Worm (Caenorhabditis elegans) whole organism, L4 larva: ENCODE results near the gene sdn-1.

ENCODE experiments used
- F37D6.2 ChIP-seq: sonication (generic microtip); optimal IDR thresholded peaks from 2 replicates; lab custom pipeline; 2016; ENCODE audit warnings: mild to moderate bottlenecking, missing genetic modification characterization, missing compliant biosample characterization
- Y5F2A.4 ChIP-seq: fragments of 200-800 bp; sonication (Bioruptor generic); optimal IDR thresholded peaks from 2 replicates; lab custom pipeline; 2018; ENCODE audit warnings: mild to moderate bottlenecking, missing genetic modification characterization, missing compliant biosample characterization
- aha-1 ChIP-seq: fragments of 150-350 bp; peaks from one replicate; lab custom pipeline; 2014; ENCODE audit warnings: missing biosample characterization, missing genetic modification characterization
- ceh-44 ChIP-seq: fragments of 200-800 bp; sonication (Bioruptor generic); IDR thresholded peaks from 2 replicates; pipeline ENCODE4 v1.3.6; 2022; ENCODE audit warnings: missing genetic modification reagents, missing genetic modification characterization, missing compliant biosample characterization
- ceh-62 ChIP-seq: sonication (generic microtip); optimal IDR thresholded peaks from 2 replicates; lab custom pipeline; 2017; ENCODE audit warnings: missing biosample characterization, missing genetic modification characterization
- ceh-82 ChIP-seq: sonication (generic microtip); optimal IDR thresholded peaks from 2 replicates; lab custom pipeline; 2017; ENCODE audit warnings: missing biosample characterization, missing genetic modification characterization
- cey-2 ChIP-seq: sonication (generic microtip); optimal IDR thresholded peaks from 3 replicates; lab custom pipeline; 2017; ENCODE audit warnings: missing genetic modification characterization, mild to moderate bottlenecking, missing compliant biosample characterization, antibody characterized with exemption, borderline replicate concordance; ENCODE audit not compliant: insufficient read depth
- daf-12 ChIP-seq: fragments of 150-350 bp; optimal IDR thresholded peaks from 2 replicates; lab custom pipeline; 2014; ENCODE audit warnings: missing biosample characterization, missing genetic modification reagents, missing genetic modification characterization
- daf-16 ChIP-seq, 3 experiments: sonication (generic microtip); optimal IDR thresholded peaks; 2 replicates each; lab custom pipeline; 2016 to 2017; ENCODE audit warnings: missing genetic modification characterization in 3 of 3, missing genetic modification reagents in 3 of 3, mild to moderate bottlenecking in 2 of 3, missing compliant biosample characterization in 2 of 3, missing biosample characterization in 1 of 3, moderate library complexity in 1 of 3
- daf-19 ChIP-seq: fragments of 200-800 bp; sonication (Bioruptor generic); conservative IDR thresholded peaks from 2 replicates; pipeline ENCODE4 v1.3.6; 2022; ENCODE audit warnings: missing genetic modification characterization, missing compliant biosample characterization
- dmd-6 ChIP-seq: fragments of 200-800 bp; sonication (Bioruptor generic); IDR thresholded peaks from 2 replicates; pipeline ENCODE4 v1.3.6; 2022; ENCODE audit warnings: missing genetic modification reagents, missing genetic modification characterization, missing compliant biosample characterization
- dpl-1 ChIP-seq: fragments of 150-350 bp; optimal IDR thresholded peaks from 2 replicates; lab custom pipeline; 2014; ENCODE audit warnings: missing biosample characterization, missing genetic modification reagents, missing genetic modification characterization
- fkh-10 ChIP-seq: fragments of 150-350 bp; optimal IDR thresholded peaks from 2 replicates; lab custom pipeline; 2014; ENCODE audit warnings: missing biosample characterization, missing genetic modification reagents, missing genetic modification characterization
- hlh-30 ChIP-seq: sonication (generic microtip); optimal IDR thresholded peaks from 2 replicates; lab custom pipeline; 2017; ENCODE audit warnings: antibody characterized with exemption, mild to moderate bottlenecking, missing genetic modification characterization, missing compliant biosample characterization; ENCODE audit not compliant: insufficient read depth
- lin-13 ChIP-seq: fragments of 150-350 bp; optimal IDR thresholded peaks from 2 replicates; lab custom pipeline; 2014; ENCODE audit warnings: missing biosample characterization, missing genetic modification reagents, missing genetic modification characterization
- lin-15B ChIP-seq: fragments of 150-350 bp; sonication (generic microtip); optimal IDR thresholded peaks from 3 replicates; lab custom pipeline; 2014; ENCODE audit warnings: missing biosample characterization, missing genetic modification characterization
- lir-3 ChIP-seq: sonication (generic microtip); optimal IDR thresholded peaks from 2 replicates; lab custom pipeline; 2016; ENCODE audit warnings: mild to moderate bottlenecking, missing genetic modification characterization, missing compliant biosample characterization
- mes-2 ChIP-seq: sonication (generic microtip); optimal IDR thresholded peaks from 2 replicates; lab custom pipeline; 2016; ENCODE audit warnings: missing genotype, mild to moderate bottlenecking, missing genetic modification characterization, missing compliant biosample characterization; ENCODE audit not compliant: poor library complexity, severe bottlenecking
- mxl-2 ChIP-seq: fragments of 200-800 bp; sonication (Bioruptor generic); conservative IDR thresholded peaks from 2 replicates; pipeline ENCODE4 v1.3.6; 2022; ENCODE audit warnings: missing genetic modification reagents, missing genetic modification characterization, missing compliant biosample characterization
- mxl-3 ChIP-seq: fragments of 200-800 bp; sonication (Bioruptor generic); optimal IDR thresholded peaks from 2 replicates; lab custom pipeline; 2018; ENCODE audit warnings: mild to moderate bottlenecking, missing genetic modification characterization, missing compliant biosample characterization
- nhr-11 ChIP-seq: fragments of 150-350 bp; optimal IDR thresholded peaks from 2 replicates; lab custom pipeline; 2014; ENCODE audit warnings: missing biosample characterization, missing genetic modification characterization
- nhr-42 ChIP-seq: fragments of 200-800 bp; sonication (Bioruptor generic); IDR thresholded peaks from 2 replicates; pipeline ENCODE4 v1.3.6; 2022; ENCODE audit warnings: missing genetic modification characterization, missing compliant biosample characterization
- nhr-6 ChIP-seq: fragments of 150-350 bp; optimal IDR thresholded peaks from 2 replicates; lab custom pipeline; 2014; ENCODE audit warnings: missing biosample characterization, missing genetic modification characterization
- php-3 ChIP-seq: fragments of 200-800 bp; sonication (Bioruptor generic); IDR thresholded peaks from 2 replicates; pipeline ENCODE4 v1.3.6; 2022; ENCODE audit warnings: missing genetic modification reagents, missing genetic modification characterization, missing compliant biosample characterization
- saeg-2 ChIP-seq: fragments of 200-800 bp; sonication (Bioruptor generic); IDR thresholded peaks from 2 replicates; pipeline ENCODE4 v1.3.6; 2022; ENCODE audit warnings: missing genetic modification reagents, missing genetic modification characterization, missing compliant biosample characterization
- skn-1 ChIP-seq: fragments of 150-350 bp; optimal IDR thresholded peaks from 2 replicates; lab custom pipeline; 2014; ENCODE audit warnings: missing biosample characterization, missing genetic modification characterization
- tag-97 ChIP-seq: fragments of 200-800 bp; sonication (Bioruptor generic); IDR thresholded peaks from 2 replicates; pipeline ENCODE4 v1.3.6; 2022; ENCODE audit warnings: missing genetic modification characterization, missing compliant biosample characterization
- unc-62 ChIP-seq, 3 experiments: fragments of 150-350 bp in 1 of 3; sonication (generic microtip); optimal IDR thresholded peaks in 2 of 3; peaks in 1 of 3; 1 replicate in 1 of 3; 2 replicates in 2 of 3; lab custom pipeline; 2014 to 2017; ENCODE audit warnings: missing biosample characterization in 3 of 3, missing genetic modification characterization in 3 of 3, missing genetic modification reagents in 3 of 3, missing genotype in 1 of 3
- vab-7 ChIP-seq: fragments of 200-800 bp; sonication (Bioruptor generic); IDR thresholded peaks from 2 replicates; pipeline ENCODE4 v1.3.6; 2022; ENCODE audit warnings: missing genetic modification reagents, missing genetic modification characterization, missing compliant biosample characterization
- zag-1 ChIP-seq: fragments of 150-350 bp; optimal IDR thresholded peaks from 2 replicates; lab custom pipeline; 2014; ENCODE audit warnings: missing biosample characterization, missing genetic modification characterization

sdn-1 gene

ce11 chrX:10593756-10594376, 732 bp upstream of the sdn-1 start:
- TF ChIP-seq tag-97 (GFP tag; lab: Robert Waterston, UW): 0 out of 2 replicates have a peak, but pooled peaks have one; percentile 48
- TF ChIP-seq daf-16 (GFP tag; optimal IDR thresholded peaks at IDR 0.05; lab: Kevin White, UChicago): no peak
- TF ChIP-seq daf-16 (tag; optimal IDR thresholded peaks at IDR 0.05; lab: Kevin White, UChicago): no peak
- TF ChIP-seq cey-2 (tag; lab: Kevin White, UChicago): no peak
- TF ChIP-seq hlh-30 (tag; lab: Kevin White, UChicago): peak; percentile 44
- TF ChIP-seq unc-62 (GFP tag; optimal IDR thresholded peaks at IDR 0.05 in 1 of 2; lab: Kevin White, UChicago): peak in 1 of 2 experiments; percentile 81
- TF ChIP-seq unc-62 (tag; optimal IDR thresholded peaks at IDR 0.05; lab: Kevin White, UChicago): no peak
- peak; percentile 3 for TF ChIP-seq fkh-10 (GFP tag; lab: Kevin White, UChicago)
- peak; percentile 93 for TF ChIP-seq aha-1 (tag; lab: Kevin White, UChicago)
- no peak for TF ChIP-seq F37D6.2 (tag; lab: Kevin White, UChicago)

DNA sequence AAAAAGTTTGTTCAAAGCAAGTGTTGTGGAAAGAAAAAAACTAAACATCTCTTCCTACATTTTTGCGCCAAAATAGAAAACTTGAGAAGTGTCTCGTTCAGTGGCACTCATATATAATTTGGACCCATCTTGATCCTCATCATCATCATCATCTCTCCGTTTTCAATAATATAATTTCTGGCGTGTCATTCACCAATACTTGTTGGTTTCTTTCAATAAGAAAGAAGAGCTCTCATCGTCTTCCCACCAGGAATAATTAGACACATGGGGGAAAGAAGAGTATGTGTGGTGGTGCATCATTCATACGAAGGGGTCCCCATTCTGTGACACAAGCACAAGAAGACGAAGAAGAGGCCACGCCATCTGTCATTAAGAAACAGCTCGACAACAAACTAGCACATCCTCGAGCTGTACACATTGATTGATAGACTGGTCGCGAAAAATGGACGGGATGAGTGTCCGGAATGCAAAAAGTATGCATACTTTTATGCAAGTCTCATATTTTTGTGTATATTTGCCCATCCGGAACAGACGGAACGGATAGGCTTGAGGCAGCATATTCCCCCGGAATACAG, 1.8 kb downstream of the sdn-1 start:
- TF ChIP-seq unc-62 (GFP tag; optimal IDR thresholded peaks at IDR 0.05 in 1 of 2; lab: Kevin White, UChicago) (peak in 1 of 2 experiments; percentile 41), unc-62 (tag; optimal IDR thresholded peaks at IDR 0.05; lab: Kevin White, UChicago) (no peak), dpl-1 (GFP tag; lab: Kevin White, UChicago) (no peak), ceh-62 (tag; lab: Kevin White, UChicago) (no peak), php-3 (GFP tag; lab: Robert Waterston, UW) (0 out of 2 replicates have a peak, but pooled peaks have one; percentile 26), lin-15B (tag; lab: Kevin White, UChicago) (no peak), skn-1 (tag; lab: Kevin White, UChicago) (no peak), tag-97 (GFP tag; lab: Robert Waterston, UW) (no peak)

ce11 chrX:10590772-10591171, 2.4 kb downstream of the sdn-1 start:
- TF ChIP-seq daf-19 (GFP tag; lab: Robert Waterston, UW) (no peak), vab-7 (GFP tag; lab: Robert Waterston, UW) (no peak), nhr-11 (tag; lab: Kevin White, UChicago) (no peak)

DNA sequence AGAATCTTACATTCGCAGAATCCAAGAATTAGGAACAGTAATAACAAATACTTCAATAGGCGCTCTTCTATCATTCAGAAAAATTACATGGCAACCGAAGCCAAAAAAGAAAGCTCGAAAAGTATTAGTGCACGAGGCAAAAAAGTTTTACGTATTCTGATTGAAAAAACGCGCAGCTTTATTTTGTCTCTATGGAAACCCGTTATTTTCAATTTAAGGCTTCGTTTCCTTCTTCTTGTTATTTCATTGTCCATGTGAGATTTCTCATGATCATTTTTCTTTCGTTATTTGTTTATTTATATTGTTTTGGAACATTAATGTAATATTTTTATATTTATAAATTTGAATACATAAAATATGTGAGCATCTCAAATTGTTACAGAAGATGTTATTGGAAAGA, 3.7 kb downstream of the sdn-1 start, which contains the start of gene F57C7.4:
Gene F57C7.4 (minus strand): TSS at position 101 of the 400 bp plus-strand sequence.
- TF ChIP-seq mxl-2: no peak
- no peak for TF ChIP-seq zag-1
- no peak for TF ChIP-seq lin-13
- no peak for TF ChIP-seq saeg-2 (GFP tag; lab: Robert Waterston, UW)

DNA sequence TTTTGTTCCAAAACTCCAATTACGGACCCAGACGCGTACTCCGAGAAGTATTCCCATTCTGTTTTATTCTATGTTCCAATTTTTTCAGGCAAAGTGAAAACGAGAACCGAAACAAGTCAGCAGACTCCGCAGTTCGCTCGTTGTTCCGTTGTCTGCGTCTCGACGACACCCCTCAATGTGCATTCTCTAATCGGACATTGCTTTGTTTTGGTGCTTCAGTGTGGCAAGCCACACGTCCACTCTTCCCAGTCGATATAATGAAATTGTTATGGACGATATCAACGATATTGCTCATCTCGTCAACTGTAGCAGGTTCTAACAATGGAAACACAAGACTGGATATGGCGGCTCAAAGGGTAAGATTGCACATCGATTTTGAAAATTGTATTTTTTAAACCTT, 16.3 kb downstream of the sdn-1 start, which contains the start of gene nhx-5:
Gene nhx-5 (plus strand): TSS at position 82 of the 400 bp plus-strand sequence.
- peak; percentile 4 for TF ChIP-seq mes-2 (tag; lab: Kevin White, UChicago)
- no peak for TF ChIP-seq saeg-2 (GFP tag; lab: Robert Waterston, UW)
- TF ChIP-seq daf-12: no peak
- no peak for TF ChIP-seq nhr-42 (GFP tag; lab: Robert Waterston, UW)
- no peak for TF ChIP-seq nhr-6 (tag; lab: Kevin White, UChicago)
- TF ChIP-seq ceh-82 (tag; lab: Kevin White, UChicago): no peak
- no peak for TF ChIP-seq dmd-6
- no peak for TF ChIP-seq Y5F2A.4
- no peak for TF ChIP-seq ceh-44 (GFP tag; lab: Robert Waterston, UW)
- TF ChIP-seq lir-3 (tag; lab: Kevin White, UChicago): no peak
- TF ChIP-seq hlh-30 (tag; lab: Kevin White, UChicago): peak; percentile 31
- TF ChIP-seq mxl-3 (GFP tag; lab: Kevin White, UChicago): no peak
